Fruit fly (Drosophila melanogaster) whole organism, pupa: Measurements from ENCODE around the gene CG17726.
A peak's percentile ranks its signal among the peaks of the same experiment; 100 is the strongest.

Experiments
- CG10348 ChIP-seq: fragments of 200-800 bp; sonication (Bioruptor generic); IDR thresholded peaks from 2 replicates; pipeline ENCODE4 v1.3.6; 2022; ENCODE audit warnings: missing biosample characterization, missing genetic modification characterization
- CG12605 ChIP-seq: fragments of 200-800 bp; sonication (Bioruptor generic); IDR thresholded peaks from 2 replicates; pipeline ENCODE4 v1.3.6; 2022; ENCODE audit warnings: missing biosample characterization, missing genetic modification characterization
- CG13204 ChIP-seq: fragments of 200-800 bp; sonication (Bioruptor generic); optimal IDR thresholded peaks from 2 replicates; lab custom pipeline; 2018; ENCODE audit warnings: missing biosample characterization, mild to moderate bottlenecking, missing genetic modification characterization, moderate library complexity
- CG14655 ChIP-seq: fragments of 200-800 bp; sonication (Bioruptor generic); optimal IDR thresholded peaks from 3 replicates; lab custom pipeline; 2017; ENCODE audit warnings: mild to moderate bottlenecking, missing biosample characterization, missing genetic modification reagents, missing genetic modification characterization
- CG15710 ChIP-seq: fragments of 200-800 bp; sonication (Bioruptor generic); optimal IDR thresholded peaks from 2 replicates; lab custom pipeline; 2018; ENCODE audit warnings: missing biosample characterization, mild to moderate bottlenecking, missing genetic modification characterization, moderate library complexity
- CG17806 ChIP-seq: fragments of 200-800 bp; sonication (Bioruptor generic); optimal IDR thresholded peaks from 2 replicates; lab custom pipeline; 2018; ENCODE audit warnings: missing biosample characterization, mild to moderate bottlenecking, missing genetic modification characterization, moderate library complexity
- CG32121 ChIP-seq: fragments of 200-800 bp; sonication (Bioruptor generic); IDR thresholded peaks from 2 replicates; pipeline ENCODE4 v1.3.6; 2022; ENCODE audit warnings: missing biosample characterization, missing genetic modification characterization
- CG34367 ChIP-seq: fragments of 200-800 bp; sonication (Bioruptor generic); optimal IDR thresholded peaks from 2 replicates; lab custom pipeline; 2018; ENCODE audit warnings: missing biosample characterization, mild to moderate bottlenecking, missing genetic modification characterization
- CG4496 ChIP-seq: fragments of 200-800 bp; sonication (Bioruptor generic); IDR thresholded peaks from 3 replicates; pipeline ENCODE4 v1.3.6; 2022; ENCODE audit warnings: missing biosample characterization, missing genetic modification characterization
- CG8159 ChIP-seq: fragments of 200-800 bp; sonication (Bioruptor generic); optimal IDR thresholded peaks from 3 replicates; lab custom pipeline; 2018; ENCODE audit warnings: missing biosample characterization, mild to moderate bottlenecking, missing genetic modification characterization, moderate library complexity
- CG8301 ChIP-seq: fragments of 200-800 bp; sonication (Bioruptor generic); optimal IDR thresholded peaks from 2 replicates; lab custom pipeline; 2018; ENCODE audit warnings: missing biosample characterization, mild to moderate bottlenecking, missing genetic modification characterization
- CG9948 ChIP-seq: fragments of 200-800 bp; sonication (Bioruptor generic); optimal IDR thresholded peaks from 2 replicates; lab custom pipeline; 2018; ENCODE audit warnings: missing biosample characterization, mild to moderate bottlenecking, missing genetic modification characterization, moderate library complexity
- D1 ChIP-seq: fragments of 200-800 bp; sonication (Bioruptor generic); optimal IDR thresholded peaks from 2 replicates; lab custom pipeline; 2018; ENCODE audit warnings: missing biosample characterization, mild to moderate bottlenecking, missing genetic modification characterization, moderate library complexity
- EcR ChIP-seq: fragments of 200-800 bp; sonication (Bioruptor generic); optimal IDR thresholded peaks from 3 replicates; lab custom pipeline; 2019; ENCODE audit warnings: missing biosample characterization, missing genetic modification characterization, mild to moderate bottlenecking, moderate library complexity, missing genetic modification reagents
- Ets98B ChIP-seq: fragments of 200-800 bp; sonication (Bioruptor generic); IDR thresholded peaks from 2 replicates; pipeline ENCODE4 v1.3.6; 2022; ENCODE audit warnings: missing biosample characterization, missing genetic modification characterization
- Pif1A ChIP-seq: fragments of 200-800 bp; sonication (Bioruptor generic); optimal IDR thresholded peaks from 3 replicates; lab custom pipeline; 2016; ENCODE audit warnings: missing biosample characterization, missing genetic modification characterization
- Pif1B ChIP-seq: fragments of 200-800 bp; sonication (Bioruptor generic); optimal IDR thresholded peaks from 3 replicates; lab custom pipeline; 2016; ENCODE audit warnings: missing biosample characterization, missing genetic modification characterization
- Snoo ChIP-seq: fragments of 200-800 bp; sonication (Bioruptor generic); optimal IDR thresholded peaks from 3 replicates; lab custom pipeline; 2017; ENCODE audit warnings: missing biosample characterization, mild to moderate bottlenecking, missing genetic modification characterization, inconsistent platforms
- fd96Ca ChIP-seq: fragments of 200-800 bp; sonication (Bioruptor generic); IDR thresholded peaks from 3 replicates; pipeline ENCODE4 v1.3.6; 2022; ENCODE audit warnings: missing biosample characterization, missing genetic modification characterization
- gl ChIP-seq: fragments of 200-800 bp; sonication (Bioruptor generic); optimal IDR thresholded peaks from 2 replicates; lab custom pipeline; 2018; ENCODE audit warnings: missing biosample characterization, mild to moderate bottlenecking, missing genetic modification characterization
- rn ChIP-seq: fragments of 200-800 bp; sonication (Bioruptor generic); IDR thresholded peaks from 2 replicates; pipeline ENCODE4 v1.3.6; 2022; ENCODE audit warnings: missing biosample characterization, missing genetic modification characterization

The CG17726 gene

DNA sequence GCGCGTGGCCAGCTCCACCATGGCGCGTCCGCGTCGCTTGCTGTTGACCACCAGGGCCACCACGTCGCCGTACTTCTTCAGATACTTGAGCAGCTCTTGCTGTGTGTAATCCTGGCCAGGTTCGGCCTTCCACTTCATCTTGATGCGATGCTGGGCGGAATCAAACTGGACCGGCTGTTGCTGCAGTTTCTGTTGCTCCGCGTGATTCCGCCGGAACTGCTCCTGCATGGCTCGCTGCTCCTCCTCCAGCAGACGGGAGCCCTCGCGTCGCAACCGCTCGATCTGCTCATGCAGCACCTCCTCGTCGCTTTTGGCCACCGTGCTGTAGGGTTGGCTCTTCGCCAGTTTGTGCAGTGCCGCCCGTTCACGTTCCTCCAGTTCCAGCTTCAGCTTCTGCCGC, 4.5 kb downstream of the CG17726 start:
- TF ChIP-seq EcR: no peak
- TF ChIP-seq Ets98B (GFP tag; lab: Robert Waterston, UW): no peak
- TF ChIP-seq CG17806 (tag; lab: Kevin White, UChicago): no peak
- TF ChIP-seq CG34367: no peak
- TF ChIP-seq Pif1B (GFP tag; lab: Kevin White, UChicago): no peak
- no peak for TF ChIP-seq rn (GFP tag; lab: Robert Waterston, UW)
- TF ChIP-seq CG9948 (tag; lab: Kevin White, UChicago): no peak
- TF ChIP-seq CG12605 (GFP tag; lab: Robert Waterston, UW): no peak
- no peak for TF ChIP-seq CG13204 (GFP tag; lab: Kevin White, UChicago)
- no peak for TF ChIP-seq gl (tag; lab: Kevin White, UChicago)
- TF ChIP-seq CG8301 (tag; lab: Kevin White, UChicago): no peak

- TF ChIP-seq CG8159 (tag; lab: Kevin White, UChicago): no peak
- no peak for TF ChIP-seq fd96Ca (GFP tag; lab: Robert Waterston, UW)
- no peak for TF ChIP-seq CG10348 (GFP tag; lab: Robert Waterston, UW)
- no peak for TF ChIP-seq CG4496 (GFP tag; lab: Robert Waterston, UW)
- no peak for TF ChIP-seq rn (GFP tag; lab: Robert Waterston, UW)
- no peak for TF ChIP-seq CG14655 (GFP tag; lab: Kevin White, UChicago)
- TF ChIP-seq CG8301 (tag; lab: Kevin White, UChicago): no peak
- TF ChIP-seq Pif1A (GFP tag; lab: Kevin White, UChicago): no peak
- TF ChIP-seq CG32121 (GFP tag; lab: Robert Waterston, UW): no peak
- TF ChIP-seq gl (tag; lab: Kevin White, UChicago): no peak
- no peak for TF ChIP-seq Pif1B (GFP tag; lab: Kevin White, UChicago)
- no peak for TF ChIP-seq Snoo (tag; lab: Kevin White, UChicago)
- no peak for TF ChIP-seq CG34367
- TF ChIP-seq CG17806 (tag; lab: Kevin White, UChicago): no peak
- no peak for TF ChIP-seq D1 (tag; lab: Kevin White, UChicago)
- TF ChIP-seq Ets98B (GFP tag; lab: Robert Waterston, UW): no peak
- TF ChIP-seq CG15710: no peak
- TF ChIP-seq CG13204 (GFP tag; lab: Kevin White, UChicago): no peak
- no peak for TF ChIP-seq EcR
- no peak for TF ChIP-seq CG12605 (GFP tag; lab: Robert Waterston, UW)
These were observed 5.2 kb downstream of the CG17726 start, which contains the start of the genes CG17187 and Dph3 for dm6 chr3R:11231705-11232261. Gene CG17187 (minus strand): TSS chr3R:11231879. Gene Dph3 (plus strand): TSS chr3R:11231912.

dm6 chr3R:11234918-11235371, 8.4 kb downstream of the CG17726 start, which contains the start of the genes Arfip and CG17721:
Gene Arfip (minus strand): TSS chr3R:11235013.
Gene CG17721 (plus strand): TSS chr3R:11235140.
- TF ChIP-seq CG34367 (no peak), Pif1A (GFP tag; lab: Kevin White, UChicago) (no peak), EcR (peak; percentile 88), D1 (tag; lab: Kevin White, UChicago) (no peak), CG15710 (no peak), CG12605 (GFP tag; lab: Robert Waterston, UW) (no peak), rn (GFP tag; lab: Robert Waterston, UW) (no peak)

dm6 chr3R:11236041-11236440, 9.5 kb downstream of the CG17726 start, which contains the start of gene CG31441:
Gene CG31441 (plus strand): TSS chr3R:11236286.
- TF ChIP-seq D1 (tag; lab: Kevin White, UChicago): no peak
- TF ChIP-seq gl (tag; lab: Kevin White, UChicago): no peak
- TF ChIP-seq Pif1A (GFP tag; lab: Kevin White, UChicago): no peak
- no peak for TF ChIP-seq CG14655 (GFP tag; lab: Kevin White, UChicago)
- no peak for TF ChIP-seq EcR
- no peak for TF ChIP-seq Ets98B (GFP tag; lab: Robert Waterston, UW)
- TF ChIP-seq CG10348 (GFP tag; lab: Robert Waterston, UW): no peak
- TF ChIP-seq CG12605 (GFP tag; lab: Robert Waterston, UW): no peak

dm6 chr3R:11237598-11237997, 11.0 kb downstream of the CG17726 start, which contains the start of gene CG31388:
Gene CG31388 (plus strand): TSS chr3R:11237815.
- no peak for TF ChIP-seq EcR
- no peak for TF ChIP-seq CG15710
- no peak for TF ChIP-seq Pif1A (GFP tag; lab: Kevin White, UChicago)
- no peak for TF ChIP-seq D1 (tag; lab: Kevin White, UChicago)
- TF ChIP-seq CG12605 (GFP tag; lab: Robert Waterston, UW): no peak
- no peak for TF ChIP-seq CG32121 (GFP tag; lab: Robert Waterston, UW)
- TF ChIP-seq rn (GFP tag; lab: Robert Waterston, UW): no peak
- no peak for TF ChIP-seq Ets98B (GFP tag; lab: Robert Waterston, UW)
- TF ChIP-seq CG34367: no peak
- no peak for TF ChIP-seq CG17806 (tag; lab: Kevin White, UChicago)
- TF ChIP-seq CG4496 (GFP tag; lab: Robert Waterston, UW): no peak
- TF ChIP-seq CG8159 (tag; lab: Kevin White, UChicago): no peak
- no peak for TF ChIP-seq fd96Ca (GFP tag; lab: Robert Waterston, UW)
- no peak for TF ChIP-seq Pif1B (GFP tag; lab: Kevin White, UChicago)
- no peak for TF ChIP-seq CG13204 (GFP tag; lab: Kevin White, UChicago)
- TF ChIP-seq Snoo (tag; lab: Kevin White, UChicago): no peak
- TF ChIP-seq CG10348 (GFP tag; lab: Robert Waterston, UW): no peak
- no peak for TF ChIP-seq CG8301 (tag; lab: Kevin White, UChicago)
- TF ChIP-seq gl (tag; lab: Kevin White, UChicago): no peak
